Fruit fly (Drosophila melanogaster): Measurements from ENCODE around the gene Gug.
A peak's percentile ranks its signal among the peaks of the same experiment; 100 is the strongest.

Gug gene

dm6 chr3L:8519232-8519631 is 69.5 kb downstream of the Gug start (continued):
- TF ChIP-seq nmo (GFP tag; optimal IDR thresholded peaks at IDR 0.05), result no peak
- no peak for TF ChIP-seq odd (GFP tag; optimal IDR thresholded peaks at IDR 0.05)
- peak; percentile 28 for TF ChIP-seq CG6765 (GFP tag; optimal IDR thresholded peaks at IDR 0.05)
- no peak for TF ChIP-seq CG1647 (GFP tag; optimal IDR thresholded peaks at IDR 0.05)
- no peak for TF ChIP-seq Xrp1 (GFP tag; IDR thresholded peaks at IDR 0.05)
- no peak for TF ChIP-seq CG10366 (GFP tag; IDR thresholded peaks at IDR 0.05)
- TF ChIP-seq CG17612 (GFP tag; IDR thresholded peaks at IDR 0.05), result no peak
- TF ChIP-seq CG14860 (GFP tag; IDR thresholded peaks at IDR 0.05; ENCODE audit: partially characterized antibody), result no peak
- TF ChIP-seq hkb (optimal IDR thresholded peaks at IDR 0.05), result no peak
- 0 out of 2 replicates have a peak, but pooled peaks have one; percentile 15 for TF ChIP-seq hkb (GFP tag; IDR thresholded peaks at IDR 0.05)
- TF ChIP-seq CkIIα-i1 (GFP tag; IDR thresholded peaks at IDR 0.05), result no peak
- TF ChIP-seq Hr39 (optimal IDR thresholded peaks at IDR 0.05), result no peak
- no peak for TF ChIP-seq Elba2 (GFP tag; optimal IDR thresholded peaks at IDR 0.05)
- TF ChIP-seq CG12659 (GFP tag; optimal IDR thresholded peaks at IDR 0.05), result no peak
- TF ChIP-seq Ptx1 (GFP tag; IDR thresholded peaks at IDR 0.05), result 0 out of 2 replicates have a peak, but pooled peaks have one; percentile 9
- no peak for TF ChIP-seq ATbp (GFP tag; optimal IDR thresholded peaks at IDR 0.05)
- TF ChIP-seq CG14667 (GFP tag; IDR thresholded peaks at IDR 0.05), result no peak
- TF ChIP-seq sd (tag; optimal IDR thresholded peaks at IDR 0.05), result peak; percentile 3
- TF ChIP-seq tap (tag; optimal IDR thresholded peaks at IDR 0.05), result no peak
- TF ChIP-seq CG14710 (tag; optimal IDR thresholded peaks at IDR 0.05), result no peak
- TF ChIP-seq HmgZ (tag; optimal IDR thresholded peaks at IDR 0.05), result peak; percentile 28
- peak; percentile 63 for TF ChIP-seq Med (GFP tag)
- TF ChIP-seq tna (GFP tag; IDR thresholded peaks at IDR 0.05; ENCODE audit: partially characterized antibody), result no peak
- TF ChIP-seq MESR4 (GFP tag; optimal IDR thresholded peaks at IDR 0.05), result no peak
- TF ChIP-seq fd64A (GFP tag; optimal IDR thresholded peaks at IDR 0.05), result no peak
- TF ChIP-seq CG10979 (tag; optimal IDR thresholded peaks at IDR 0.05), result no peak
- no peak for TF ChIP-seq CG4328 (GFP tag; optimal IDR thresholded peaks at IDR 0.05)
- TF ChIP-seq Chrac-16 (GFP tag; optimal IDR thresholded peaks at IDR 0.05), result no peak
- TF ChIP-seq CG12391 (tag; optimal IDR thresholded peaks at IDR 0.05), result no peak
- TF ChIP-seq Hmr (GFP tag; optimal IDR thresholded peaks at IDR 0.05), result no peak
- TF ChIP-seq amos (GFP tag; IDR thresholded peaks at IDR 0.05; ENCODE audit: partially characterized antibody), result no peak
- peak; percentile 69 for TF ChIP-seq CG3995 (GFP tag; optimal IDR thresholded peaks at IDR 0.05)
- TF ChIP-seq CG1832 (GFP tag; optimal IDR thresholded peaks at IDR 0.05), result no peak
- no peak for TF ChIP-seq CG34224 (GFP tag; IDR thresholded peaks at IDR 0.05; ENCODE audit: partially characterized antibody)
- TF ChIP-seq CG34422 (GFP tag; IDR thresholded peaks at IDR 0.05), result no peak
- no peak for TF ChIP-seq Nf-YC (tag; optimal IDR thresholded peaks at IDR 0.05)
- TF ChIP-seq jigr1 (GFP tag; IDR thresholded peaks at IDR 0.05), result no peak
- TF ChIP-seq Nf-YB (GFP tag; optimal IDR thresholded peaks at IDR 0.05), result no peak
- no peak for TF ChIP-seq CG11456 (GFP tag; IDR thresholded peaks at IDR 0.05)
- no peak for TF ChIP-seq gcm2 (GFP tag; optimal IDR thresholded peaks at IDR 0.05)
- no peak for TF ChIP-seq tll (GFP tag; optimal IDR thresholded peaks at IDR 0.05)
- 0 out of 2 replicates have a peak, but pooled peaks have one; percentile 11 for TF ChIP-seq Bgb (GFP tag; IDR thresholded peaks at IDR 0.05; ENCODE audit: partially characterized antibody)
- TF ChIP-seq CG14965 (GFP tag; optimal IDR thresholded peaks at IDR 0.05; ENCODE audit: borderline replicate concordance), result no peak
- peak; percentile 14 for TF ChIP-seq HHEX (GFP tag; optimal IDR thresholded peaks at IDR 0.05)
- no peak for TF ChIP-seq E2f1 (GFP tag; IDR thresholded peaks at IDR 0.05)
- no peak for TF ChIP-seq CG6654 (GFP tag; optimal IDR thresholded peaks at IDR 0.05)
- TF ChIP-seq CG7987 (GFP tag; optimal IDR thresholded peaks at IDR 0.05), result no peak
- no peak for TF ChIP-seq bsh (GFP tag; optimal IDR thresholded peaks at IDR 0.05)
- TF ChIP-seq ato (GFP tag; IDR thresholded peaks at IDR 0.05; ENCODE audit: partially characterized antibody), result no peak
- no peak for TF ChIP-seq CG17568 (GFP tag; optimal IDR thresholded peaks at IDR 0.05)

Measured in whole organism, embryonic.